Fruit fly (Drosophila melanogaster) whole organism, embryonic: ENCODE results near the gene Jarid2.

Experiments used
- BEAF-32 ChIP-seq: fragments of 200-800 bp; sonication (Bioruptor generic); optimal IDR thresholded peaks from 3 replicates; lab custom pipeline; 2017; ENCODE audit warnings: missing biosample characterization, missing genetic modification characterization, mild to moderate bottlenecking, moderate library complexity, missing genetic modification reagents
- CG11085 ChIP-seq: fragments of 200-800 bp; sonication (Bioruptor generic); IDR thresholded peaks from 2 replicates; pipeline ENCODE4 v1.3.6; 2022; ENCODE audit warnings: missing biosample characterization, missing genetic modification characterization
- CG12155 ChIP-seq: fragments of 200-800 bp; sonication (Bioruptor generic); optimal IDR thresholded peaks from 3 replicates; lab custom pipeline; 2016; ENCODE audit warnings: missing biosample characterization, missing genetic modification characterization
- CG12299 ChIP-seq: fragments of 200-800 bp; sonication (Bioruptor generic); optimal IDR thresholded peaks from 2 replicates; lab custom pipeline; 2018; ENCODE audit warnings: missing biosample characterization, mild to moderate bottlenecking, missing genetic modification characterization
- CG12391 ChIP-seq: fragments of 200-800 bp; sonication (Bioruptor generic); optimal IDR thresholded peaks from 3 replicates; lab custom pipeline; 2018; ENCODE audit warnings: missing biosample characterization, mild to moderate bottlenecking, missing genetic modification characterization, moderate library complexity
- CG13287 ChIP-seq: fragments of 200-800 bp; sonication (Bioruptor generic); IDR thresholded peaks from 2 replicates; pipeline ENCODE4 v1.3.6; 2022; ENCODE audit warnings: missing biosample characterization, missing genetic modification characterization; ENCODE audit not compliant: partially characterized antibody
- CG13296 ChIP-seq: fragments of 200-800 bp; sonication (Bioruptor generic); optimal IDR thresholded peaks from 3 replicates; lab custom pipeline; 2018; ENCODE audit warnings: missing biosample characterization, mild to moderate bottlenecking, missing genetic modification characterization
- CG13775 ChIP-seq: fragments of 200-800 bp; sonication (Bioruptor generic); optimal IDR thresholded peaks from 3 replicates; lab custom pipeline; 2017; ENCODE audit warnings: missing biosample characterization, mild to moderate bottlenecking, missing genetic modification characterization
- CG14965 ChIP-seq: fragments of 200-800 bp; sonication (Bioruptor generic); optimal IDR thresholded peaks from 2 replicates; lab custom pipeline; 2016; ENCODE audit warnings: missing biosample characterization, missing genetic modification characterization, borderline replicate concordance
- CG1602 ChIP-seq: fragments of 200-800 bp; sonication (Bioruptor generic); optimal IDR thresholded peaks from 3 replicates; lab custom pipeline; 2016; ENCODE audit warnings: missing biosample characterization, missing genetic modification characterization
- CG1647 ChIP-seq: fragments of 200-800 bp; sonication (Bioruptor generic); optimal IDR thresholded peaks from 3 replicates; lab custom pipeline; 2016; ENCODE audit warnings: missing biosample characterization, missing genetic modification characterization
- CG31224 ChIP-seq: fragments of 200-800 bp; sonication (Bioruptor generic); IDR thresholded peaks from 2 replicates; pipeline ENCODE4 v1.3.6; 2022; ENCODE audit warnings: missing biosample characterization, missing genetic modification characterization
- CG34224 ChIP-seq: fragments of 200-800 bp; sonication (Bioruptor generic); IDR thresholded peaks from 3 replicates; pipeline ENCODE4 v1.3.6; 2022; ENCODE audit warnings: missing biosample characterization, missing genetic modification characterization; ENCODE audit not compliant: partially characterized antibody
- CG4328 ChIP-seq: fragments of 200-800 bp; sonication (Bioruptor generic); optimal IDR thresholded peaks from 3 replicates; lab custom pipeline; 2017; ENCODE audit warnings: missing biosample characterization, missing genetic modification reagents, missing genetic modification characterization
- CG4360 ChIP-seq: fragments of 200-800 bp; sonication (Bioruptor generic); IDR thresholded peaks from 2 replicates; pipeline ENCODE4 v1.3.6; 2022; ENCODE audit warnings: missing biosample characterization, missing genetic modification characterization
- CG6854 ChIP-seq: fragments of 200-800 bp; sonication (Bioruptor generic); optimal IDR thresholded peaks from 3 replicates; lab custom pipeline; 2017; ENCODE audit warnings: missing biosample characterization, mild to moderate bottlenecking, missing genetic modification characterization
- CG8478 ChIP-seq: fragments of >200 bp; optimal IDR thresholded peaks from 2 replicates; lab custom pipeline; 2018
- Deaf1 ChIP-seq: fragments of 200-800 bp; optimal IDR thresholded peaks from 3 replicates; lab custom pipeline; 2019; ENCODE audit warnings: missing biosample characterization, mild to moderate bottlenecking, missing genetic modification characterization, moderate library complexity
- Dfd ChIP-seq, 2 experiments: fragments of >200 bp; optimal IDR thresholded peaks; 2 replicates each; lab custom pipeline; 2017; ENCODE audit warnings: missing biosample characterization in 2 of 2, missing genetic modification characterization in 2 of 2
- Dll ChIP-seq: fragments of 200-800 bp; sonication (Bioruptor generic); IDR thresholded peaks from 4 replicates; pipeline ENCODE4 v1.3.6; 2022; ENCODE audit warnings: missing biosample characterization, missing genetic modification characterization; ENCODE audit not compliant: partially characterized antibody
- E2f2 ChIP-seq: fragments of 200-800 bp; sonication (Bioruptor generic); IDR thresholded peaks from 2 replicates; pipeline ENCODE4 v1.3.6; 2022; ENCODE audit warnings: missing biosample characterization, missing genetic modification characterization
- Ets65A ChIP-seq: fragments of 200-800 bp; sonication (Bioruptor generic); peaks from one replicate; lab custom pipeline; 2016; ENCODE audit warnings: missing biosample characterization, missing genetic modification characterization
- Fer1 ChIP-seq: fragments of 200-800 bp; sonication (Bioruptor generic); optimal IDR thresholded peaks from 2 replicates; lab custom pipeline; 2017; ENCODE audit warnings: missing biosample characterization, mild to moderate bottlenecking, missing genetic modification characterization
- Kr ChIP-seq: fragments of 200-800 bp; sonication (Bioruptor generic); optimal IDR thresholded peaks from 2 replicates; lab custom pipeline; 2017; ENCODE audit warnings: missing biosample characterization, mild to moderate bottlenecking, missing genetic modification characterization
- Lhr ChIP-seq: fragments of 200-800 bp; sonication (Bioruptor generic); optimal IDR thresholded peaks from 3 replicates; lab custom pipeline; 2017; ENCODE audit warnings: mild to moderate bottlenecking, missing biosample characterization, missing genetic modification reagents, missing genetic modification characterization
- Med ChIP-seq: fragments of 200-800 bp; sonication (Bioruptor generic); peaks from one replicate; lab custom pipeline; 2016; ENCODE audit warnings: missing biosample characterization, missing genetic modification characterization, mild to moderate bottlenecking, inconsistent platforms, moderate library complexity
- TFAM ChIP-seq: fragments of 200-800 bp; sonication (Bioruptor generic); optimal IDR thresholded peaks from 2 replicates; lab custom pipeline; 2017; ENCODE audit warnings: missing biosample characterization, missing genetic modification characterization, inconsistent platforms
- Vsx1 ChIP-seq: fragments of 200-800 bp; sonication (Bioruptor generic); optimal IDR thresholded peaks from 2 replicates; lab custom pipeline; 2017; ENCODE audit warnings: missing biosample characterization, mild to moderate bottlenecking, missing genetic modification characterization, missing genetic modification reagents
- abd-A ChIP-seq: fragments of 200-800 bp; sonication (Bioruptor generic); optimal IDR thresholded peaks from 3 replicates; lab custom pipeline; 2019; ENCODE audit warnings: missing biosample characterization, mild to moderate bottlenecking, missing genetic modification characterization, moderate library complexity
- bcd ChIP-seq: fragments of 200-800 bp; sonication (Bioruptor generic); optimal IDR thresholded peaks from 2 replicates; lab custom pipeline; 2017; ENCODE audit warnings: missing biosample characterization, mild to moderate bottlenecking, missing genetic modification characterization
- cato ChIP-seq: fragments of 200-800 bp; sonication (Bioruptor generic); optimal IDR thresholded peaks from 2 replicates; lab custom pipeline; 2016; ENCODE audit warnings: missing biosample characterization, missing genetic modification characterization, borderline replicate concordance
- caup ChIP-seq: fragments of 200-800 bp; sonication (Bioruptor generic); optimal IDR thresholded peaks from 3 replicates; lab custom pipeline; 2017; ENCODE audit warnings: missing biosample characterization, mild to moderate bottlenecking, missing genetic modification characterization, moderate library complexity; ENCODE audit not compliant: severe bottlenecking
- chinmo ChIP-seq: fragments of 200-800 bp; sonication (Bioruptor generic); IDR thresholded peaks from 4 replicates; pipeline ENCODE4 v1.3.6; 2022; ENCODE audit warnings: missing biosample characterization, missing genetic modification characterization; ENCODE audit not compliant: partially characterized antibody
- chm ChIP-seq: fragments of 200-800 bp; sonication (Bioruptor generic); IDR thresholded peaks from 2 replicates; pipeline ENCODE4 v1.3.6; 2022; ENCODE audit warnings: missing biosample characterization, missing genetic modification characterization
- disco-r ChIP-seq: fragments of 200-800 bp; sonication (Bioruptor generic); optimal IDR thresholded peaks from 2 replicates; lab custom pipeline; 2016; ENCODE audit warnings: missing biosample characterization, missing genetic modification characterization
- en ChIP-seq: fragments of 200-800 bp; sonication (Bioruptor generic); optimal IDR thresholded peaks from 2 replicates; lab custom pipeline; 2016; ENCODE audit warnings: missing biosample characterization, missing genetic modification characterization
- grn ChIP-seq: fragments of 200-800 bp; sonication (Bioruptor generic); optimal IDR thresholded peaks from 3 replicates; lab custom pipeline; 2017; ENCODE audit warnings: missing biosample characterization, missing genetic modification characterization
- hbn ChIP-seq: fragments of 200-800 bp; sonication (Bioruptor generic); IDR thresholded peaks from 2 replicates; pipeline ENCODE4 v1.3.6; 2022; ENCODE audit warnings: missing biosample characterization, missing genetic modification characterization; ENCODE audit not compliant: partially characterized antibody
- hth ChIP-seq: fragments of >200 bp; optimal IDR thresholded peaks from 2 replicates; lab custom pipeline; 2017; ENCODE audit warnings: inconsistent platforms
- jigr1 ChIP-seq: fragments of 200-800 bp; sonication (Bioruptor generic); IDR thresholded peaks from 3 replicates; pipeline ENCODE4 v1.3.6; 2022; ENCODE audit warnings: missing biosample characterization, missing genetic modification characterization
- kni ChIP-seq: fragments of 200-800 bp; sonication (Bioruptor generic); optimal IDR thresholded peaks from 3 replicates; lab custom pipeline; 2017; ENCODE audit warnings: mild to moderate bottlenecking, missing biosample characterization, missing genetic modification reagents, missing genetic modification characterization
- nerfin-1 ChIP-seq: fragments of 200-800 bp; sonication (Bioruptor generic); optimal IDR thresholded peaks from 3 replicates; lab custom pipeline; 2019; ENCODE audit warnings: missing biosample characterization, mild to moderate bottlenecking, missing genetic modification characterization, moderate library complexity
- otp ChIP-seq: fragments of 200-800 bp; sonication (Bioruptor generic); IDR thresholded peaks from 3 replicates; pipeline ENCODE4, ENCODE4 v1.3.6; 2022; ENCODE audit warnings: missing biosample characterization, missing genetic modification characterization
- pros ChIP-seq: fragments of 200-800 bp; sonication (Bioruptor generic); optimal IDR thresholded peaks from 3 replicates; lab custom pipeline; 2019; ENCODE audit warnings: missing biosample characterization, mild to moderate bottlenecking, missing genetic modification characterization, moderate library complexity
- ro ChIP-seq: fragments of 200-800 bp; sonication (Bioruptor generic); IDR thresholded peaks from 2 replicates; pipeline ENCODE4 v1.3.6; 2022; ENCODE audit warnings: missing biosample characterization, missing genetic modification characterization
- seq ChIP-seq: fragments of 200-800 bp; sonication (Bioruptor generic); IDR thresholded peaks from 2 replicates; pipeline ENCODE4 v1.3.6; 2022; ENCODE audit warnings: missing biosample characterization, missing genetic modification characterization
- ttk ChIP-seq: fragments of 200-800 bp; sonication (Bioruptor generic); IDR thresholded peaks from 2 replicates; pipeline ENCODE4 v2.1.2; 2022; ENCODE audit warnings: missing biosample characterization, missing genetic modification characterization
- usp ChIP-seq: fragments of >200 bp; optimal IDR thresholded peaks from 2 replicates; lab custom pipeline; 2017; ENCODE audit warnings: missing biosample characterization, missing genetic modification characterization

Gene Jarid2

dm6 chr3L:9469079-9469478, 7.8 kb upstream of the Jarid2 start (continued):
- TF ChIP-seq ttk (GFP tag; lab: Robert Waterston, UW) (no peak), grn (GFP tag; lab: Kevin White, UChicago) (no peak), CG13296 (GFP tag; lab: Kevin White, UChicago) (no peak), seq (no peak), Kr (GFP tag; lab: Kevin White, UChicago) (peak; percentile 32), CG34224 (GFP tag; lab: Robert Waterston, UW) (no peak), disco-r (GFP tag; lab: Kevin White, UChicago) (no peak), abd-A (tag; lab: Kevin White, UChicago) (peak; percentile 83), en (GFP tag; lab: Kevin White, UChicago) (no peak), E2f2 (no peak), CG12155 (GFP tag; lab: Kevin White, UChicago) (no peak), chinmo (GFP tag; lab: Robert Waterston, UW) (0 out of 4 replicates have a peak, but pooled peaks have one; percentile 38), bcd (no peak), Deaf1 (peak; percentile 19)

- TF ChIP-seq CG13775, result peak; percentile 83
- TF ChIP-seq usp, result no peak
- TF ChIP-seq Dfd (GFP tag; optimal IDR thresholded peaks at IDR 0.05; lab: Kevin White, UChicago), result peak in 1 of 2 experiments; percentile 90
- TF ChIP-seq chm, result no peak
- TF ChIP-seq CG8478 (lab: Kevin White, UChicago), result peak; percentile 66
- TF ChIP-seq Med (GFP tag; lab: Kevin White, UChicago), result peak; percentile 53
- TF ChIP-seq CG11085 (GFP tag; lab: Robert Waterston, UW), result no peak
- peak; percentile 25; the same call in 1 of the 2 replicates for TF ChIP-seq CG4360 (GFP tag; lab: Robert Waterston, UW)
- peak; percentile 93 for TF ChIP-seq Ets65A
Measured at dm6 chr3L:9471151-9471903, 5.5 kb upstream of the Jarid2 start.

- TF ChIP-seq cato (GFP tag; lab: Kevin White, UChicago) (no peak), CG14965 (GFP tag; lab: Kevin White, UChicago) (no peak), Lhr (GFP tag; lab: Kevin White, UChicago) (no peak), Vsx1 (GFP tag; lab: Kevin White, UChicago) (no peak), pros (GFP tag; lab: Kevin White, UChicago) (no peak), hth (no peak), Fer1 (GFP tag; lab: Kevin White, UChicago) (peak; percentile 34), BEAF-32 (GFP tag; lab: Kevin White, UChicago) (peak; percentile 19), nerfin-1 (tag; lab: Kevin White, UChicago) (peak; percentile 88), CG12299 (tag; lab: Kevin White, UChicago) (no peak), CG13287 (GFP tag; lab: Robert Waterston, UW) (peak; percentile 54; the same call in 1 of the 2 replicates), otp (GFP tag; lab: Robert Waterston, UW) (no peak), kni (no peak), CG12391 (tag; lab: Kevin White, UChicago) (peak; percentile 20), jigr1 (GFP tag; lab: Robert Waterston, UW) (no peak), caup (no peak), CG1647 (GFP tag; lab: Kevin White, UChicago) (no peak), TFAM (GFP tag; lab: Kevin White, UChicago) (no peak), CG1602 (GFP tag; lab: Kevin White, UChicago) (no peak), Dll (peak; percentile 43; the same call in 2 of the 4 replicates), CG6854 (GFP tag; lab: Kevin White, UChicago) (peak; percentile 13), hbn (GFP tag; lab: Robert Waterston, UW) (peak; percentile 33; the same call in 1 of the 2 replicates), CG4328 (no peak), CG31224 (GFP tag; lab: Robert Waterston, UW) (no peak), ro (GFP tag; lab: Robert Waterston, UW) (no peak)
Measured at dm6 chr3L:9487586-9487985, 10.7 kb downstream of the Jarid2 start, which contains the start of gene pall. TSS of gene pall (minus strand) at chr3L:9487790.
